Worm (Caenorhabditis elegans) whole organism, young adult: ENCODE measurements around the gene cnc-8.

Experiments
- Y53F4B.3 ChIP-seq: fragments of 200-800 bp; sonication (Bioruptor generic); IDR thresholded peaks from 2 replicates; pipeline ENCODE4 v1.3.6; 2022; ENCODE audit warnings: missing genetic modification reagents, missing genetic modification characterization, missing compliant biosample characterization
- Y95B8A.8 ChIP-seq: fragments of 200-800 bp; sonication (Bioruptor generic); IDR thresholded peaks from 2 replicates; pipeline ENCODE4 v1.3.6; 2022; ENCODE audit warnings: missing genetic modification reagents, missing genetic modification characterization, missing compliant biosample characterization
- atf-7 ChIP-seq: sonication (generic microtip); optimal IDR thresholded peaks from 2 replicates; lab custom pipeline; 2017; ENCODE audit warnings: mild to moderate bottlenecking, missing genetic modification characterization, missing compliant biosample characterization
- dpl-1 ChIP-seq: fragments of 150-350 bp; optimal IDR thresholded peaks from 2 replicates; lab custom pipeline; 2014; ENCODE audit warnings: missing biosample characterization, missing genetic modification reagents, missing genetic modification characterization
- efl-1 ChIP-seq: fragments of 150-350 bp; optimal IDR thresholded peaks from 2 replicates; lab custom pipeline; 2014; ENCODE audit warnings: missing biosample characterization, missing genetic modification reagents, missing genetic modification characterization
- nfya-1 ChIP-seq: sonication (generic microtip); optimal IDR thresholded peaks from 2 replicates; lab custom pipeline; 2017; ENCODE audit warnings: antibody characterized with exemption, missing compliant biosample characterization, missing genetic modification characterization, borderline replicate concordance; ENCODE audit not compliant: insufficient read depth
- nhr-27 ChIP-seq: fragments of 200-800 bp; sonication (Bioruptor generic); optimal IDR thresholded peaks from 2 replicates; lab custom pipeline; 2018; ENCODE audit warnings: mild to moderate bottlenecking, missing genetic modification characterization, moderate library complexity, missing compliant biosample characterization
- nhr-80 ChIP-seq: sonication (generic microtip); optimal IDR thresholded peaks from 2 replicates; lab custom pipeline; 2016; ENCODE audit warnings: missing genetic modification characterization, missing compliant biosample characterization
- nhr-90 ChIP-seq: sonication (generic microtip); optimal IDR thresholded peaks from 2 replicates; lab custom pipeline; 2016; ENCODE audit warnings: missing genotype, mild to moderate bottlenecking, missing genetic modification characterization, missing compliant biosample characterization
- snpc-4 ChIP-seq, 5 experiments: fragments of 150-350 bp in 1 of 5; sonication (generic microtip) in 4 of 5; optimal IDR thresholded peaks; 2 replicates each; lab custom pipeline; 2014 to 2018; ENCODE audit warnings: missing genetic modification characterization in 5 of 5, missing biosample characterization in 3 of 5, antibody characterized with exemption in 2 of 5, mild to moderate bottlenecking in 2 of 5, missing compliant biosample characterization in 2 of 5, missing genotype in 2 of 5, moderate library complexity in 2 of 5, missing genetic modification reagents in 1 of 5
- tlf-1 ChIP-seq: fragments of 200-800 bp; sonication (Bioruptor generic); optimal IDR thresholded peaks from 2 replicates; lab custom pipeline; 2018; ENCODE audit warnings: mild to moderate bottlenecking, missing genetic modification characterization, missing compliant biosample characterization
- unc-62 ChIP-seq: fragments of 150-350 bp; optimal IDR thresholded peaks from 2 replicates; lab custom pipeline; 2014; ENCODE audit warnings: missing biosample characterization, missing genetic modification reagents, missing genetic modification characterization
- xnd-1 ChIP-seq: sonication (generic microtip); optimal IDR thresholded peaks from 2 replicates; lab custom pipeline; 2016; ENCODE audit warnings: missing genotype, missing genetic modification reagents, missing genetic modification characterization, missing compliant biosample characterization
- ztf-18 ChIP-seq: sonication (generic microtip); optimal IDR thresholded peaks from 2 replicates; lab custom pipeline; 2016; ENCODE audit warnings: missing genotype, mild to moderate bottlenecking, missing genetic modification characterization, missing compliant biosample characterization

DNA sequence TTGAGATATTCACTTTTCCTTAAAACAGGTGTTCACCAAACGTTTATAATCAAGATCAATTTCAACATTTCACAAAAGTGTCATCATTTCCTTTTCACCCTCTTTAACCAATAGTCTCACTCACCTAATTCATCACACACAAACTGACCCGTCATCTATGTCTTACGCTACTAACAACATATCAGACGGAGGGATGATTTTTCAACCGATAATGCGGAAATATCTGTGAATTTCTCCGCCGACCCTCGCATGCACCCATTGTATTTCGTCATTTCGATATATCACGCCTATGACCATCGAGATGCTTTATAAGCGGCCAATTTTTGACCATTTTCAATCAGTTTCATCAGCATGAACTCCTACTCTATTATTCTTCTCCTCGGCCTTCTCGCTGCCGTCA lies 2.2 kb upstream of the cnc-8 start, which contains the start of gene fipr-21:
- TF ChIP-seq Y95B8A.8: no peak
- no peak for TF ChIP-seq snpc-4 (GFP tag; optimal IDR thresholded peaks at IDR 0.05; lab: Kevin White, UChicago)
- no peak for TF ChIP-seq snpc-4 (tag; optimal IDR thresholded peaks at IDR 0.05; lab: Kevin White, UChicago)
- no peak for TF ChIP-seq atf-7
- TF ChIP-seq Y53F4B.3 (GFP tag; lab: Robert Waterston, UW): no peak
- no peak for TF ChIP-seq nhr-27 (tag; lab: Kevin White, UChicago)
- TF ChIP-seq dpl-1 (GFP tag; lab: Kevin White, UChicago): no peak
- no peak for TF ChIP-seq efl-1 (GFP tag; lab: Kevin White, UChicago)
- TF ChIP-seq ztf-18 (tag; lab: Kevin White, UChicago): no peak
- TF ChIP-seq unc-62 (GFP tag; lab: Kevin White, UChicago): no peak
- TF ChIP-seq nhr-80 (tag; lab: Kevin White, UChicago): no peak
- no peak for TF ChIP-seq tlf-1 (GFP tag; lab: Kevin White, UChicago)
- no peak for TF ChIP-seq xnd-1 (tag; lab: Kevin White, UChicago)
- TF ChIP-seq nfya-1 (tag; lab: Kevin White, UChicago): no peak
- no peak for TF ChIP-seq nhr-90
